Worm (Caenorhabditis elegans) whole organism, young adult: ENCODE results near the gene acdh-12.

Source experiments
- F49E8.2 ChIP-seq: sonication (generic microtip); optimal IDR thresholded peaks from 3 replicates; lab custom pipeline; 2017; ENCODE audit warnings: missing genetic modification characterization, mild to moderate bottlenecking, missing compliant biosample characterization, antibody characterized with exemption, moderate library complexity; ENCODE audit not compliant: insufficient read depth
- dpl-1 ChIP-seq: fragments of 150-350 bp; optimal IDR thresholded peaks from 2 replicates; lab custom pipeline; 2014; ENCODE audit warnings: missing biosample characterization, missing genetic modification reagents, missing genetic modification characterization
- unc-62 ChIP-seq: fragments of 150-350 bp; optimal IDR thresholded peaks from 2 replicates; lab custom pipeline; 2014; ENCODE audit warnings: missing biosample characterization, missing genetic modification reagents, missing genetic modification characterization

ce11 chrII:7231951-7232350 lies 36.5 kb upstream of the acdh-12 start:
- TF ChIP-seq unc-62 (GFP tag; lab: Kevin White, UChicago) (no peak), dpl-1 (no peak), F49E8.2 (no peak)
